Worm (Caenorhabditis elegans) whole organism, midembryonic: ENCODE data around the gene dnc-4.

ENCODE experiments used
- T22C8.4 ChIP-seq: fragments of 200-800 bp; sonication (Bioruptor generic); IDR thresholded peaks from 2 replicates; pipeline ENCODE4 v1.3.6; 2022; ENCODE audit warnings: missing genetic modification characterization, missing compliant biosample characterization
- cog-1 ChIP-seq: sonication (generic microtip); optimal IDR thresholded peaks from 2 replicates; lab custom pipeline; 2016; ENCODE audit warnings: missing genetic modification characterization, missing compliant biosample characterization
- flt-1 ChIP-seq: fragments of 200-800 bp; sonication (Bioruptor generic); IDR thresholded peaks from 2 replicates; pipeline ENCODE4 v1.3.6; 2022; ENCODE audit warnings: missing genetic modification characterization, missing compliant biosample characterization
- med-1 ChIP-seq: sonication (generic microtip); optimal IDR thresholded peaks from 2 replicates; lab custom pipeline; 2017; ENCODE audit warnings: missing genetic modification characterization, mild to moderate bottlenecking, missing compliant biosample characterization, antibody characterized with exemption, missing genetic modification reagents; ENCODE audit not compliant: insufficient read depth
- ztf-23 ChIP-seq: fragments of 200-800 bp; sonication (Bioruptor generic); IDR thresholded peaks from 2 replicates; pipeline ENCODE4 v1.3.6; 2022; ENCODE audit warnings: missing genetic modification reagents, missing genetic modification characterization, missing compliant biosample characterization
- ztf-29 ChIP-seq: fragments of 200-800 bp; sonication (Bioruptor generic); IDR thresholded peaks from 2 replicates; pipeline ENCODE4 v1.3.6; 2022; ENCODE audit warnings: missing genetic modification reagents, missing genetic modification characterization, missing compliant biosample characterization

ce11 chrIV:8005376-8005775 lies 14.2 kb downstream of the dnc-4 start:
- no peak for TF ChIP-seq flt-1 (GFP tag; lab: Robert Waterston, UW)
- TF ChIP-seq ztf-29 (GFP tag; lab: Robert Waterston, UW): no peak
- no peak for TF ChIP-seq cog-1 (tag; lab: Kevin White, UChicago)
- TF ChIP-seq ztf-23 (GFP tag; lab: Robert Waterston, UW): no peak
- TF ChIP-seq T22C8.4 (GFP tag; lab: Robert Waterston, UW): no peak
- TF ChIP-seq med-1 (GFP tag; lab: Kevin White, UChicago): no peak
